Worm (Caenorhabditis elegans): Measurements from ENCODE around the gene scl-10.

scl-10 gene

ce11 chrIV:13056026-13056425, 7.8 kb downstream of the scl-10 start, which contains the start of gene scl-1:
Gene scl-1 (plus strand): TSS chrIV:13056326.
- TF ChIP-seq ztf-1 (GFP tag; conservative IDR thresholded peaks at IDR 0.05) = no peak
- no peak for TF ChIP-seq elt-1 (tag; optimal IDR thresholded peaks at IDR 0.05)
- no peak for TF ChIP-seq nhr-10 (tag; optimal IDR thresholded peaks at IDR 0.05)
- no peak for TF ChIP-seq mbf-1 (tag; optimal IDR thresholded peaks at IDR 0.05)
- no peak for TF ChIP-seq nhr-25 (tag; optimal IDR thresholded peaks at IDR 0.05)
- no peak for TF ChIP-seq peb-1 (tag; optimal IDR thresholded peaks at IDR 0.05)
- no peak for TF ChIP-seq nhr-23 (tag; optimal IDR thresholded peaks at IDR 0.05)
- TF ChIP-seq snpc-4 (tag; optimal IDR thresholded peaks at IDR 0.05) = no peak
- TF ChIP-seq nhr-77 (tag; optimal IDR thresholded peaks at IDR 0.05) = no peak
- no peak for TF ChIP-seq C34F6.9 (tag; optimal IDR thresholded peaks at IDR 0.05)
- TF ChIP-seq unc-62 (GFP tag; optimal IDR thresholded peaks at IDR 0.05) = no peak
- TF ChIP-seq ZK546.5 (tag; optimal IDR thresholded peaks at IDR 0.05) = no peak
- TF ChIP-seq unc-55 (GFP tag; optimal IDR thresholded peaks at IDR 0.05) = no peak
- no peak for TF ChIP-seq egl-27 (tag; optimal IDR thresholded peaks at IDR 0.05)
- TF ChIP-seq dmd-4 (tag; optimal IDR thresholded peaks at IDR 0.05) = no peak
- TF ChIP-seq blmp-1 (tag; optimal IDR thresholded peaks at IDR 0.05; ENCODE audit: insufficient read depth) = no peak

ce11 chrIV:13057418-13057817, 9.2 kb downstream of the scl-10 start, which contains the start of gene scl-2:
Gene scl-2 (plus strand): TSS chrIV:13057710.
- TF ChIP-seq lsy-2 (tag; optimal IDR thresholded peaks at IDR 0.05) = no peak
- TF ChIP-seq aly-2 (tag; optimal IDR thresholded peaks at IDR 0.05) = no peak
- no peak for TF ChIP-seq nhr-21 (tag; optimal IDR thresholded peaks at IDR 0.05)
- no peak for TF ChIP-seq blmp-1 (tag; optimal IDR thresholded peaks at IDR 0.05; ENCODE audit: insufficient read depth)
- no peak for TF ChIP-seq nhr-10 (tag; optimal IDR thresholded peaks at IDR 0.05)
- TF ChIP-seq crh-2 (tag; optimal IDR thresholded peaks at IDR 0.05) = peak; percentile 54
- TF ChIP-seq alr-1 (tag; optimal IDR thresholded peaks at IDR 0.05) = no peak
- TF ChIP-seq gmeb-1 (tag; optimal IDR thresholded peaks at IDR 0.05) = peak; percentile 46
- TF ChIP-seq fos-1 (tag; optimal IDR thresholded peaks at IDR 0.05) = peak; percentile 98
- TF ChIP-seq unc-55 (GFP tag; optimal IDR thresholded peaks at IDR 0.05) = no peak
- no peak for TF ChIP-seq lin-13 (GFP tag; optimal IDR thresholded peaks at IDR 0.05)
- TF ChIP-seq F13H6.1 (tag; optimal IDR thresholded peaks at IDR 0.05) = peak; percentile 12
- TF ChIP-seq egl-27 (tag; optimal IDR thresholded peaks at IDR 0.05) = peak; percentile 11
- peak; percentile 68 for TF ChIP-seq skn-1 (tag; optimal IDR thresholded peaks at IDR 0.05)
- TF ChIP-seq ztf-1 (GFP tag; conservative IDR thresholded peaks at IDR 0.05) = no peak
- TF ChIP-seq sma-9 (GFP tag; optimal IDR thresholded peaks at IDR 0.05) = peak; percentile 80
- TF ChIP-seq sma-9 (tag; optimal IDR thresholded peaks at IDR 0.05) = no peak
- peak; percentile 30 for TF ChIP-seq nhr-129 (tag; optimal IDR thresholded peaks at IDR 0.05)

ce11 chrIV:13059284-13059683, 11.0 kb downstream of the scl-10 start, which contains the start of gene scl-3:
Gene scl-3 (plus strand): TSS chrIV:13059584.
- no peak for TF ChIP-seq unc-62 (GFP tag; optimal IDR thresholded peaks at IDR 0.05)

ce11 chrIV:13063714-13064113, 15.5 kb downstream of the scl-10 start, which contains the start of gene scl-5:
Gene scl-5 (plus strand): TSS chrIV:13064014.
- no peak for TF ChIP-seq nhr-11 (tag; optimal IDR thresholded peaks at IDR 0.05)
- TF ChIP-seq nhr-21 (tag; optimal IDR thresholded peaks at IDR 0.05) = no peak
- TF ChIP-seq blmp-1 (tag; optimal IDR thresholded peaks at IDR 0.05; ENCODE audit: insufficient read depth) = no peak
- TF ChIP-seq C34F6.9 (tag; optimal IDR thresholded peaks at IDR 0.05) = no peak
- no peak for TF ChIP-seq nhr-10 (tag; optimal IDR thresholded peaks at IDR 0.05)
- TF ChIP-seq egl-27 (tag; optimal IDR thresholded peaks at IDR 0.05) = no peak
- TF ChIP-seq unc-62 (GFP tag; optimal IDR thresholded peaks at IDR 0.05) = no peak
- no peak for TF ChIP-seq nhr-12 (tag; optimal IDR thresholded peaks at IDR 0.05)
- no peak for TF ChIP-seq dmd-4 (tag; optimal IDR thresholded peaks at IDR 0.05)
- TF ChIP-seq ztf-4 (tag; optimal IDR thresholded peaks at IDR 0.05) = no peak
- TF ChIP-seq nhr-25 (tag; optimal IDR thresholded peaks at IDR 0.05) = no peak
- TF ChIP-seq nhr-129 (tag; optimal IDR thresholded peaks at IDR 0.05) = no peak
- TF ChIP-seq fos-1 (tag; optimal IDR thresholded peaks at IDR 0.05) = no peak

- TF ChIP-seq aly-2 (tag; optimal IDR thresholded peaks at IDR 0.05) (no peak), sem-4 (tag; optimal IDR thresholded peaks at IDR 0.05) (no peak), elt-1 (tag; optimal IDR thresholded peaks at IDR 0.05) (no peak), nhr-23 (tag; optimal IDR thresholded peaks at IDR 0.05) (no peak), nhr-12 (tag; optimal IDR thresholded peaks at IDR 0.05) (no peak), gmeb-1 (tag; optimal IDR thresholded peaks at IDR 0.05) (no peak), lin-11 (tag; optimal IDR thresholded peaks at IDR 0.05) (no peak), nhr-25 (tag; optimal IDR thresholded peaks at IDR 0.05) (no peak), snpc-4 (tag; optimal IDR thresholded peaks at IDR 0.05) (no peak), crh-2 (tag; optimal IDR thresholded peaks at IDR 0.05) (no peak), ztf-4 (tag; optimal IDR thresholded peaks at IDR 0.05) (no peak), nhr-21 (tag; optimal IDR thresholded peaks at IDR 0.05) (no peak), ztf-1 (GFP tag; conservative IDR thresholded peaks at IDR 0.05) (no peak), nhr-6 (tag; optimal IDR thresholded peaks at IDR 0.05) (no peak)
These were observed 17.8 kb downstream of the scl-10 start for ce11 chrIV:13066044-13066443.

Measured in whole organism, L2 larva.